Worm (Caenorhabditis elegans): Measurements from ENCODE around the gene gmps-1.

- TF ChIP-seq ceh-44 (GFP tag; IDR thresholded peaks at IDR 0.05) (no peak), nhr-77 (tag; optimal IDR thresholded peaks at IDR 0.05) (no peak), madf-9 (GFP tag; conservative IDR thresholded peaks at IDR 0.05) (no peak)
Observed at ce11 chrII:10888979-10889378, 20.5 kb upstream of the gmps-1 start, which contains the start of gene ptr-8.
